Worm (Caenorhabditis elegans): ENCODE results near the gene Y75B12B.11.

DNA sequence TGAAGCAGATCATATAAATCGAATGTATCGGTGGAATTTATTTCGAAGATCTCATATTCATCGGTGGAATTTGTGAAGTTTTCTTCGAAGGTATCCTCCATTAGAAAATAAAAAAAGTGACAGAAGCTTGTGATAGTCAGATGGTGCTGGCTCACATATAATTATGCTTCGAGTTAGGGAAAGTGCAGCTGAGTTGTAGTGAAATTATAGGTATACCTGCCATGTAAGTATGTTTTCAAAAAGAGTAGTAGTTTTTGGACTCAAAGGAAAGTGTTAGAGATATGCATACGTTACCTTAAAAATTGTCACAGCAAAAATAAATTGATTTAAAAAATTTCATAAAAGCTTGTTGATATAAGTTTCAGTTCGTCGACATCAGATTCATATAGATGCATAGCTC, 49.1 kb downstream of the Y75B12B.11 start, which contains the start of gene srw-11:
- TF ChIP-seq unc-62 (GFP tag; optimal IDR thresholded peaks at IDR 0.05) (no peak), nhr-12 (tag; optimal IDR thresholded peaks at IDR 0.05) (no peak), mep-1 (tag; optimal IDR thresholded peaks at IDR 0.05) (no peak), blmp-1 (tag; optimal IDR thresholded peaks at IDR 0.05) (no peak), elt-3 (tag; optimal IDR thresholded peaks at IDR 0.05) (no peak), nhr-237 (tag; optimal IDR thresholded peaks at IDR 0.05) (no peak)
